Fruit fly (Drosophila melanogaster) whole organism, embryonic: Measurements from ENCODE around the gene tsh.

ENCODE experiments used
- CG10366 ChIP-seq: fragments of 200-800 bp; sonication (Bioruptor generic); IDR thresholded peaks from 2 replicates; pipeline ENCODE4 v1.3.6; 2022; ENCODE audit warnings: missing biosample characterization, missing genetic modification characterization
- CG10543 ChIP-seq: fragments of 200-800 bp; sonication (Bioruptor generic); optimal IDR thresholded peaks from 3 replicates; lab custom pipeline; 2017; ENCODE audit warnings: missing biosample characterization, mild to moderate bottlenecking, missing genetic modification characterization, moderate library complexity
- CG11247 ChIP-seq: fragments of 200-800 bp; sonication (Bioruptor generic); IDR thresholded peaks from 2 replicates; pipeline ENCODE4 v1.3.6; 2022; ENCODE audit warnings: missing biosample characterization, missing genetic modification characterization
- CG11504 ChIP-seq: fragments of 200-800 bp; sonication (Bioruptor generic); optimal IDR thresholded peaks from 3 replicates; lab custom pipeline; 2019; ENCODE audit warnings: missing biosample characterization, mild to moderate bottlenecking, missing genetic modification characterization, moderate library complexity
- CG13424 ChIP-seq: fragments of 200-800 bp; sonication (Bioruptor generic); optimal IDR thresholded peaks from 2 replicates; lab custom pipeline; 2019; ENCODE audit warnings: missing biosample characterization, mild to moderate bottlenecking, missing genetic modification characterization, moderate library complexity
- CG1529 ChIP-seq: fragments of 200-800 bp; sonication (Bioruptor generic); optimal IDR thresholded peaks from 3 replicates; lab custom pipeline; 2018; ENCODE audit warnings: missing biosample characterization, missing genetic modification characterization
- CG6791 ChIP-seq: fragments of 200-800 bp; sonication (Bioruptor generic); IDR thresholded peaks from 3 replicates; pipeline ENCODE4 v1.3.6; 2022; ENCODE audit warnings: missing biosample characterization, missing genetic modification characterization; ENCODE audit not compliant: partially characterized antibody
- CG9727 ChIP-seq: fragments of 200-800 bp; sonication (Bioruptor generic); optimal IDR thresholded peaks from 3 replicates; lab custom pipeline; 2017; ENCODE audit warnings: missing biosample characterization, mild to moderate bottlenecking, missing genetic modification characterization
- Deaf1 ChIP-seq: fragments of 200-800 bp; optimal IDR thresholded peaks from 3 replicates; lab custom pipeline; 2019; ENCODE audit warnings: missing biosample characterization, mild to moderate bottlenecking, missing genetic modification characterization, moderate library complexity
- Dip2 ChIP-seq: fragments of 200-800 bp; sonication (Bioruptor generic); IDR thresholded peaks from 2 replicates; pipeline ENCODE4 v1.3.6; 2022; ENCODE audit warnings: missing biosample characterization, missing genetic modification characterization
- E2f2 ChIP-seq: fragments of 200-800 bp; sonication (Bioruptor generic); IDR thresholded peaks from 2 replicates; pipeline ENCODE4 v1.3.6; 2022; ENCODE audit warnings: missing biosample characterization, missing genetic modification characterization
- Fer3 ChIP-seq: fragments of 200-800 bp; sonication (Bioruptor generic); optimal IDR thresholded peaks from 2 replicates; lab custom pipeline; 2018; ENCODE audit warnings: missing biosample characterization, mild to moderate bottlenecking, missing genetic modification characterization, moderate library complexity
- Hey ChIP-seq: fragments of 200-800 bp; sonication (Bioruptor generic); optimal IDR thresholded peaks from 3 replicates; lab custom pipeline; 2018; ENCODE audit warnings: missing biosample characterization, mild to moderate bottlenecking, missing genetic modification characterization
- Kr ChIP-seq: fragments of 200-800 bp; sonication (Bioruptor generic); optimal IDR thresholded peaks from 2 replicates; lab custom pipeline; 2017; ENCODE audit warnings: missing biosample characterization, mild to moderate bottlenecking, missing genetic modification characterization
- Med ChIP-seq: fragments of 200-800 bp; sonication (Bioruptor generic); peaks from one replicate; lab custom pipeline; 2016; ENCODE audit warnings: missing biosample characterization, missing genetic modification characterization, mild to moderate bottlenecking, inconsistent platforms, moderate library complexity
- Meics ChIP-seq: fragments of 200-800 bp; sonication (Bioruptor generic); optimal IDR thresholded peaks from 2 replicates; lab custom pipeline; 2017; ENCODE audit warnings: missing biosample characterization, mild to moderate bottlenecking, missing genetic modification characterization
- Nf-YB ChIP-seq: fragments of 200-800 bp; sonication (Bioruptor generic); optimal IDR thresholded peaks from 3 replicates; lab custom pipeline; 2019; ENCODE audit warnings: missing biosample characterization, mild to moderate bottlenecking, missing genetic modification characterization, moderate library complexity
- Nf-YC ChIP-seq: fragments of 200-800 bp; optimal IDR thresholded peaks from 3 replicates; lab custom pipeline; 2019; ENCODE audit warnings: missing biosample characterization, mild to moderate bottlenecking, missing genetic modification characterization, moderate library complexity
- abd-A ChIP-seq: fragments of 200-800 bp; sonication (Bioruptor generic); optimal IDR thresholded peaks from 3 replicates; lab custom pipeline; 2019; ENCODE audit warnings: missing biosample characterization, mild to moderate bottlenecking, missing genetic modification characterization, moderate library complexity
- bowl ChIP-seq: fragments of 200-800 bp; sonication (Bioruptor generic); IDR thresholded peaks from 2 replicates; pipeline ENCODE4 v1.3.6; 2022; ENCODE audit warnings: missing biosample characterization, missing genetic modification characterization
- cad ChIP-seq: fragments of >200 bp; optimal IDR thresholded peaks from 2 replicates; lab custom pipeline; 2017; ENCODE audit warnings: missing biosample characterization, missing genetic modification characterization
- dmrt99B ChIP-seq: fragments of 200-800 bp; sonication (Bioruptor generic); optimal IDR thresholded peaks from 2 replicates; lab custom pipeline; 2018; ENCODE audit warnings: missing biosample characterization, mild to moderate bottlenecking, missing genetic modification characterization, moderate library complexity
- ewg ChIP-seq: fragments of 200-800 bp; sonication (Bioruptor generic); optimal IDR thresholded peaks from 3 replicates; lab custom pipeline; 2017; ENCODE audit warnings: mild to moderate bottlenecking, missing biosample characterization, missing genetic modification reagents, missing genetic modification characterization
- fd96Cb ChIP-seq: fragments of 200-800 bp; sonication (Bioruptor generic); optimal IDR thresholded peaks from 2 replicates; lab custom pipeline; 2018; ENCODE audit warnings: missing biosample characterization, mild to moderate bottlenecking, missing genetic modification characterization, moderate library complexity
- fru ChIP-seq: fragments of >200 bp; optimal IDR thresholded peaks from 2 replicates; lab custom pipeline; 2017
- grau ChIP-seq: fragments of 200-800 bp; optimal IDR thresholded peaks from 3 replicates; lab custom pipeline; 2019; ENCODE audit warnings: missing biosample characterization, mild to moderate bottlenecking, missing genetic modification characterization, moderate library complexity
- hb ChIP-seq: fragments of 200-800 bp; sonication (Bioruptor generic); IDR thresholded peaks from 3 replicates; pipeline ENCODE4 v1.3.6; 2022; ENCODE audit warnings: missing biosample characterization, missing genetic modification characterization; ENCODE audit not compliant: partially characterized antibody
- hth ChIP-seq: fragments of >200 bp; optimal IDR thresholded peaks from 2 replicates; lab custom pipeline; 2017; ENCODE audit warnings: inconsistent platforms
- mirr ChIP-seq: fragments of 200-800 bp; sonication (Bioruptor generic); optimal IDR thresholded peaks from 3 replicates; lab custom pipeline; 2018; ENCODE audit warnings: missing biosample characterization, mild to moderate bottlenecking, missing genetic modification characterization
- nau ChIP-seq: fragments of 200-800 bp; sonication (Bioruptor generic); optimal IDR thresholded peaks from 3 replicates; lab custom pipeline; 2017; ENCODE audit warnings: missing biosample characterization, mild to moderate bottlenecking, missing genetic modification characterization, missing genetic modification reagents
- nmo ChIP-seq: fragments of 200-800 bp; sonication (Bioruptor generic); optimal IDR thresholded peaks from 2 replicates; lab custom pipeline; 2018; ENCODE audit warnings: missing biosample characterization, mild to moderate bottlenecking, missing genetic modification characterization, moderate library complexity
- pros ChIP-seq: fragments of 200-800 bp; sonication (Bioruptor generic); optimal IDR thresholded peaks from 3 replicates; lab custom pipeline; 2019; ENCODE audit warnings: missing biosample characterization, mild to moderate bottlenecking, missing genetic modification characterization, moderate library complexity
- scrt ChIP-seq: fragments of 200-800 bp; sonication (Bioruptor generic); optimal IDR thresholded peaks from 2 replicates; lab custom pipeline; 2018; ENCODE audit warnings: missing biosample characterization, mild to moderate bottlenecking, missing genetic modification characterization, moderate library complexity
- sens ChIP-seq: fragments of 200-800 bp; sonication (Bioruptor generic); peaks from one replicate; lab custom pipeline; 2016; ENCODE audit warnings: missing biosample characterization, missing genetic modification characterization
- so ChIP-seq: fragments of 200-800 bp; sonication (Bioruptor generic); IDR thresholded peaks from 3 replicates; pipeline ENCODE4 v1.3.6; 2022; ENCODE audit warnings: missing biosample characterization, missing genetic modification characterization
- sqz ChIP-seq: fragments of 200-800 bp; sonication (Bioruptor generic); optimal IDR thresholded peaks from 3 replicates; lab custom pipeline; 2018; ENCODE audit warnings: missing biosample characterization, mild to moderate bottlenecking, missing genetic modification characterization
- ssp ChIP-seq: fragments of 200-800 bp; sonication (Bioruptor generic); IDR thresholded peaks from 2 replicates; pipeline ENCODE4 v1.3.6; 2022; ENCODE audit warnings: missing biosample characterization, missing genetic modification characterization
- tio ChIP-seq: fragments of 200-800 bp; sonication (Bioruptor generic); optimal IDR thresholded peaks from 2 replicates; lab custom pipeline; 2017; ENCODE audit warnings: missing biosample characterization, missing genetic modification characterization, inconsistent platforms
- z ChIP-seq: fragments of 200-800 bp; sonication (Bioruptor generic); IDR thresholded peaks from 3 replicates; pipeline ENCODE4 v1.3.6; 2022; ENCODE audit warnings: missing biosample characterization, missing genetic modification characterization

tsh gene

dm6 chr2L:21789456-21790065 lies 38.8 kb upstream of the tsh start (continued):
- TF ChIP-seq CG10543 (peak; percentile 20), ssp (GFP tag; lab: Robert Waterston, UW) (no peak), CG11504 (tag; lab: Kevin White, UChicago) (peak; percentile 41), CG13424 (tag; lab: Kevin White, UChicago) (peak; percentile 27), grau (tag; lab: Kevin White, UChicago) (peak; percentile 5), Fer3 (tag; lab: Kevin White, UChicago) (no peak), nmo (peak; percentile 7), dmrt99B (tag; lab: Kevin White, UChicago) (peak; percentile 46), tio (GFP tag; lab: Kevin White, UChicago) (peak; percentile 1), cad (peak; percentile 74), scrt (GFP tag; lab: Kevin White, UChicago) (peak; percentile 1), CG10366 (no peak), Meics (GFP tag; lab: Kevin White, UChicago) (no peak), mirr (GFP tag; lab: Kevin White, UChicago) (peak; percentile 34), Kr (GFP tag; lab: Kevin White, UChicago) (peak; percentile 7), sens (GFP tag; lab: Kevin White, UChicago) (peak; percentile 59), fd96Cb (tag; lab: Kevin White, UChicago) (peak; percentile 22), Hey (tag; lab: Kevin White, UChicago) (peak; percentile 14), Deaf1 (peak; percentile 57), CG6791 (GFP tag; lab: Robert Waterston, UW) (peak; percentile 69; the same call in 2 of the 3 replicates), CG9727 (peak; percentile 44), hth (lab: Kevin White, UChicago) (peak; percentile 94)

- TF ChIP-seq Deaf1 (peak; percentile 29), E2f2 (GFP tag; lab: Robert Waterston, UW) (no peak), abd-A (tag; lab: Kevin White, UChicago) (peak; percentile 66), fru (lab: Kevin White, UChicago) (no peak), bowl (GFP tag; lab: Robert Waterston, UW) (no peak), CG11247 (GFP tag; lab: Robert Waterston, UW) (no peak), Dip2 (GFP tag; lab: Robert Waterston, UW) (no peak), CG1529 (GFP tag; lab: Kevin White, UChicago) (peak; percentile 23), hb (GFP tag; lab: Robert Waterston, UW) (0 out of 3 replicates have a peak, but pooled peaks have one; percentile 14), sqz (GFP tag; lab: Kevin White, UChicago) (peak; percentile 40), Nf-YC (peak; percentile 49), so (GFP tag; lab: Robert Waterston, UW) (no peak), Med (GFP tag; lab: Kevin White, UChicago) (peak; percentile 24), pros (GFP tag; lab: Kevin White, UChicago) (peak; percentile 96), Nf-YB (GFP tag; lab: Kevin White, UChicago) (peak; percentile 40)
These were observed 36.4 kb upstream of the tsh start for dm6 chr2L:21791980-21792379.

dm6 chr2L:21792831-21793230 lies 35.6 kb upstream of the tsh start:
- peak; percentile 15 for TF ChIP-seq ewg (GFP tag; lab: Kevin White, UChicago)
- no peak for TF ChIP-seq nau (GFP tag; lab: Kevin White, UChicago)
- peak; percentile 92 for TF ChIP-seq z (GFP tag; lab: Robert Waterston, UW)
